Fruit fly (Drosophila melanogaster): ENCODE data around the gene mge.
A peak's percentile ranks its signal among the peaks of the same experiment; 100 is the strongest.

mge gene

DNA sequence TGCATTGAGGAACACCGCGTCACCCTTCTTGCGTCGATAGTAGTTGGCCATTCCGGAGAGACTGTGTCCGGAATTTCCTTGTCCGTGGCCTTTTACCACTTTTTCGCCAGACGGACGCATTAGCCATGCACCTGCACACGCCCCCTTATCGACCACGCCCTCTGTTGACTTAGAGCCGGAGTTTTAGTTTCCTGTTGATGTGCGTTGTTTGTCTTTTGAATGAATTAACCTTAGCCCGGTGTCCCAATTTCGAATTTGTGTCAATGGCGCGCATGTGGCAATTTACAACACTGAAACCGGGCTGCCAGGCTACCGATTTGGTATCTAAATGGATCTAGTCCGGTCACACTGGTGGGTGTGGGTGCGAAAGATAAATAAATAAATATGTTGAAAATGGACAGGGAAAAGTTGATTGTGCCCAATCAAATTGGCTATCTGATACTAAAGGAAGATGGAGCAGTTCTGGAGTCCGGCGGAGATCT lies 13.1 kb downstream of the mge start, which contains the start of the genes Gr63a and Lamtor4 (continued):
- TF ChIP-seq kni (GFP tag; optimal IDR thresholded peaks at IDR 0.05) (peak; percentile 16), inv (GFP tag; IDR thresholded peaks at IDR 0.05; ENCODE audit: partially characterized antibody) (no peak; the same call in 1 of the 2 replicates), chinmo (GFP tag; IDR thresholded peaks at IDR 0.05; ENCODE audit: partially characterized antibody) (0 out of 4 replicates have a peak, but pooled peaks have one; percentile 17), Aef1 (GFP tag; IDR thresholded peaks at IDR 0.05) (no peak), nau (GFP tag; optimal IDR thresholded peaks at IDR 0.05) (peak; percentile 1), Oli (tag; optimal IDR thresholded peaks at IDR 0.05) (no peak), knrl (GFP tag; IDR thresholded peaks at IDR 0.05; ENCODE audit: partially characterized antibody) (no peak), Dll (GFP tag; IDR thresholded peaks at IDR 0.05; ENCODE audit: partially characterized antibody) (0 out of 4 replicates have a peak, but pooled peaks have one; percentile 31), CG9797 (GFP tag; optimal IDR thresholded peaks at IDR 0.05) (peak; percentile 91), CG13624 (GFP tag; optimal IDR thresholded peaks at IDR 0.05) (peak; percentile 57), CG1603 (tag; optimal IDR thresholded peaks at IDR 0.05) (peak; percentile 69), unc-4 (GFP tag; IDR thresholded peaks at IDR 0.05; ENCODE audit: partially characterized antibody) (no peak), Ssrp (tag; optimal IDR thresholded peaks at IDR 0.05) (no peak), CG15696 (tag; optimal IDR thresholded peaks at IDR 0.05) (no peak), Myb (GFP tag; optimal IDR thresholded peaks at IDR 0.05) (peak; percentile 47), lilli (GFP tag; optimal IDR thresholded peaks at IDR 0.05) (peak; percentile 3), hkb (optimal IDR thresholded peaks at IDR 0.05) (no peak), hkb (GFP tag; IDR thresholded peaks at IDR 0.05) (0 out of 2 replicates have a peak, but pooled peaks have one; percentile 7), tin (GFP tag; optimal IDR thresholded peaks at IDR 0.05) (peak; percentile 0), CG8290 (GFP tag; optimal IDR thresholded peaks at IDR 0.05) (no peak), CG8290 (tag; optimal IDR thresholded peaks at IDR 0.05) (peak in 1 of 2 experiments; percentile 71), CG10959 (GFP tag; IDR thresholded peaks at IDR 0.05) (no peak), pzg (GFP tag; optimal IDR thresholded peaks at IDR 0.05) (peak; percentile 88), B-H2 (GFP tag; optimal IDR thresholded peaks at IDR 0.05) (peak; percentile 50), row (GFP tag; IDR thresholded peaks at IDR 0.05) (no peak), CG34376 (GFP tag; optimal IDR thresholded peaks at IDR 0.05) (peak; percentile 72), grau (tag; optimal IDR thresholded peaks at IDR 0.05) (peak; percentile 16), Fer1 (GFP tag; optimal IDR thresholded peaks at IDR 0.05) (peak; percentile 29)

DNA sequence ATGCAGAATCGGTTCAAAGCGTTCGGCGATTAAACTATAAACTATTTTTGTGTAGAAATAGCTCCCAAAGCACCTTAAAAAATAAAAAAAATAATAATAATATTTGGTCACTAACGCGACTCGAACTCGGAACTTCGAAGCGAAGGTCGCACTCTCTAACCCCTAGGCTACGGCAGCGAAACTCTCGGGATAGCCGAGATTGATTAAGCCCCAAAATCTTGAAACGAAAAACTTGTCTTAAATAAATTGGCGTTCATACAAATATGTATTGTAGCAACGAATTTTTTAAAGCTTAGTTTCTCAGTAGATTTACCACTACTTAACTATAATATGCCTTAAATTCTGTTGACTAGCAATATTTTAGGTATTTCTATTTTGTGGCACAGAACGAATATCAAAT lies 15.3 kb downstream of the mge start:
- TF ChIP-seq sug (tag; optimal IDR thresholded peaks at IDR 0.05), result no peak
- TF ChIP-seq CG11560 (tag; IDR thresholded peaks at IDR 0.05), result no peak
- TF ChIP-seq Bdp1 (GFP tag; optimal IDR thresholded peaks at IDR 0.05), result peak; percentile 97

dm6 chr3L:3892154-3892624 lies 17.5 kb downstream of the mge start, which contains the start of gene Fie:
Gene Fie (plus strand): TSS chr3L:3892574.
- TF ChIP-seq vfl (GFP tag; optimal IDR thresholded peaks at IDR 0.05), result peak; percentile 25
- no peak for TF ChIP-seq insv (GFP tag; optimal IDR thresholded peaks at IDR 0.05)
- TF ChIP-seq Oli (tag; optimal IDR thresholded peaks at IDR 0.05), result peak; percentile 80
- peak; percentile 60 for TF ChIP-seq HLH54F (GFP tag; optimal IDR thresholded peaks at IDR 0.05)
- peak; percentile 43; the same call in 1 of the 2 replicates for TF ChIP-seq CG14441 (GFP tag; IDR thresholded peaks at IDR 0.05)
- TF ChIP-seq CG13123 (GFP tag; optimal IDR thresholded peaks at IDR 0.05), result no peak
- TF ChIP-seq gsb-n (tag; optimal IDR thresholded peaks at IDR 0.05), result no peak
- no peak for TF ChIP-seq Hr78 (GFP tag; optimal IDR thresholded peaks at IDR 0.05)
- TF ChIP-seq CG11247 (GFP tag; IDR thresholded peaks at IDR 0.05), result no peak
- TF ChIP-seq ab (GFP tag; optimal IDR thresholded peaks at IDR 0.05), result no peak
- TF ChIP-seq GATAe (GFP tag; conservative IDR thresholded peaks at IDR 0.05), result no peak
- TF ChIP-seq Bdp1 (GFP tag; optimal IDR thresholded peaks at IDR 0.05), result peak; percentile 46
- peak; percentile 54; the same call in 1 of the 2 replicates for TF ChIP-seq sisA (GFP tag; IDR thresholded peaks at IDR 0.05)
- TF ChIP-seq trh (GFP tag; optimal IDR thresholded peaks at IDR 0.05), result no peak
- no peak for TF ChIP-seq fd64A (GFP tag; optimal IDR thresholded peaks at IDR 0.05)
- no peak for TF ChIP-seq CG7928 (GFP tag; optimal IDR thresholded peaks at IDR 0.05)
- TF ChIP-seq CG6175 (GFP tag; IDR thresholded peaks at IDR 0.05), result no peak
- TF ChIP-seq croc (GFP tag; conservative IDR thresholded peaks at IDR 0.05), result 0 out of 3 replicates have a peak, but pooled peaks have one; percentile 18
- peak; percentile 63 for TF ChIP-seq CG15601 (tag; optimal IDR thresholded peaks at IDR 0.05)
- no peak for TF ChIP-seq ham (GFP tag; IDR thresholded peaks at IDR 0.05)
- peak; percentile 37 for TF ChIP-seq CG34376 (GFP tag; optimal IDR thresholded peaks at IDR 0.05)

Measured in whole organism, embryonic.